Worm (Caenorhabditis elegans) whole organism, L2 larva: ENCODE data around the gene phdh-1.

Experiments used
- C34F6.9 ChIP-seq: fragments of 150-350 bp; optimal IDR thresholded peaks from 2 replicates; lab custom pipeline; 2014; ENCODE audit warnings: missing biosample characterization, missing genetic modification characterization
- F13H6.1 ChIP-seq: sonication (generic microtip); optimal IDR thresholded peaks from 2 replicates; lab custom pipeline; 2016; ENCODE audit warnings: missing genetic modification characterization, missing compliant biosample characterization
- ZK546.5 ChIP-seq: sonication (generic microtip); optimal IDR thresholded peaks from 2 replicates; lab custom pipeline; 2017; ENCODE audit warnings: missing biosample characterization, missing genetic modification characterization
- aly-2 ChIP-seq: fragments of 150-350 bp; optimal IDR thresholded peaks from 2 replicates; lab custom pipeline; 2014; ENCODE audit warnings: missing biosample characterization, missing genetic modification characterization
- blmp-1 ChIP-seq: sonication (generic microtip); optimal IDR thresholded peaks from 2 replicates; lab custom pipeline; 2017; ENCODE audit warnings: missing genetic modification characterization, mild to moderate bottlenecking, missing compliant biosample characterization, antibody characterized with exemption, moderate library complexity; ENCODE audit not compliant: insufficient read depth
- ceh-82 ChIP-seq: fragments of 150-350 bp; optimal IDR thresholded peaks from 2 replicates; lab custom pipeline; 2014; ENCODE audit warnings: missing biosample characterization, missing genetic modification characterization
- crh-2 ChIP-seq: sonication (generic microtip); optimal IDR thresholded peaks from 2 replicates; lab custom pipeline; 2017; ENCODE audit warnings: missing biosample characterization, missing genetic modification characterization
- dmd-4 ChIP-seq: sonication (generic microtip); optimal IDR thresholded peaks from 2 replicates; lab custom pipeline; 2017; ENCODE audit warnings: missing biosample characterization, missing genetic modification characterization
- egl-27 ChIP-seq: sonication (generic microtip); optimal IDR thresholded peaks from 3 replicates; lab custom pipeline; 2017; ENCODE audit warnings: missing biosample characterization, missing genetic modification reagents, missing genetic modification characterization
- elt-1 ChIP-seq: fragments of 150-350 bp; optimal IDR thresholded peaks from 2 replicates; lab custom pipeline; 2014; ENCODE audit warnings: missing biosample characterization, missing genetic modification characterization
- elt-3 ChIP-seq: sonication (generic microtip); optimal IDR thresholded peaks from 2 replicates; lab custom pipeline; 2017; ENCODE audit warnings: missing biosample characterization, missing genetic modification characterization
- fos-1 ChIP-seq: fragments of 150-350 bp; optimal IDR thresholded peaks from 2 replicates; lab custom pipeline; 2014; ENCODE audit warnings: missing biosample characterization, missing genetic modification characterization
- gmeb-1 ChIP-seq: fragments of 150-350 bp; optimal IDR thresholded peaks from 2 replicates; lab custom pipeline; 2014; ENCODE audit warnings: missing biosample characterization, missing genetic modification characterization
- lin-39 ChIP-seq: fragments of 150-350 bp; optimal IDR thresholded peaks from 2 replicates; lab custom pipeline; 2014; ENCODE audit warnings: missing biosample characterization, missing genetic modification reagents, missing genetic modification characterization
- lsy-2 ChIP-seq, 2 experiments: fragments of 150-350 bp in 1 of 2; sonication (generic microtip) in 1 of 2; optimal IDR thresholded peaks; 2 replicates each; lab custom pipeline; 2014 to 2017; ENCODE audit warnings: missing biosample characterization in 2 of 2, missing genetic modification characterization in 2 of 2
- mab-5 ChIP-seq: fragments of 150-350 bp; optimal IDR thresholded peaks from 2 replicates; lab custom pipeline; 2014; ENCODE audit warnings: missing biosample characterization, missing genetic modification characterization
- mbf-1 ChIP-seq: sonication (generic microtip); optimal IDR thresholded peaks from 2 replicates; lab custom pipeline; 2017; ENCODE audit warnings: missing biosample characterization, missing genetic modification characterization
- mdl-1 ChIP-seq, 2 experiments: fragments of 150-350 bp in 1 of 2; sonication (generic microtip) in 1 of 2; optimal IDR thresholded peaks; 2 replicates each; lab custom pipeline; 2017; ENCODE audit warnings: missing biosample characterization in 2 of 2, missing genetic modification characterization in 2 of 2
- nhr-129 ChIP-seq: fragments of 150-350 bp; optimal IDR thresholded peaks from 2 replicates; lab custom pipeline; 2014; ENCODE audit warnings: missing biosample characterization, missing genetic modification characterization
- nhr-21 ChIP-seq: fragments of 150-350 bp; optimal IDR thresholded peaks from 2 replicates; lab custom pipeline; 2014; ENCODE audit warnings: missing biosample characterization, missing genetic modification characterization
- nhr-237 ChIP-seq: fragments of 150-350 bp; optimal IDR thresholded peaks from 2 replicates; lab custom pipeline; 2014; ENCODE audit warnings: missing biosample characterization, missing genetic modification characterization
- nhr-25 ChIP-seq: fragments of 150-350 bp; sonication (generic microtip); optimal IDR thresholded peaks from 3 replicates; lab custom pipeline; 2014; ENCODE audit warnings: missing biosample characterization, missing genetic modification characterization
- nhr-6 ChIP-seq: fragments of 150-350 bp; optimal IDR thresholded peaks from 2 replicates; lab custom pipeline; 2014; ENCODE audit warnings: missing biosample characterization, missing genetic modification characterization
- peb-1 ChIP-seq: fragments of 150-350 bp; optimal IDR thresholded peaks from 2 replicates; lab custom pipeline; 2014; ENCODE audit warnings: missing biosample characterization, missing genetic modification characterization
- sem-4 ChIP-seq: fragments of 150-350 bp; optimal IDR thresholded peaks from 2 replicates; lab custom pipeline; 2014; ENCODE audit warnings: missing biosample characterization, missing genetic modification reagents, missing genetic modification characterization
- skn-1 ChIP-seq: sonication (generic microtip); optimal IDR thresholded peaks from 2 replicates; lab custom pipeline; 2017; ENCODE audit warnings: missing biosample characterization, missing genetic modification characterization
- sma-3 ChIP-seq: sonication (generic microtip); optimal IDR thresholded peaks from 2 replicates; lab custom pipeline; 2016; ENCODE audit warnings: missing genetic modification reagents, missing genetic modification characterization, missing compliant biosample characterization
- sma-9 ChIP-seq, 2 experiments: fragments of 150-350 bp in 1 of 2; sonication (generic microtip) in 1 of 2; optimal IDR thresholded peaks; 2 replicates each; lab custom pipeline; 2014 to 2016; ENCODE audit warnings: missing genetic modification characterization in 2 of 2, mild to moderate bottlenecking in 1 of 2, missing biosample characterization in 1 of 2, missing compliant biosample characterization in 1 of 2, missing genetic modification reagents in 1 of 2, moderate library complexity in 1 of 2
- snpc-4 ChIP-seq: fragments of 150-350 bp; optimal IDR thresholded peaks from 2 replicates; lab custom pipeline; 2014; ENCODE audit warnings: missing biosample characterization, missing genetic modification characterization
- unc-39 ChIP-seq: fragments of 150-350 bp; optimal IDR thresholded peaks from 2 replicates; lab custom pipeline; 2014; ENCODE audit warnings: missing biosample characterization, missing genetic modification characterization
- zag-1 ChIP-seq: fragments of 150-350 bp; optimal IDR thresholded peaks from 2 replicates; lab custom pipeline; 2014; ENCODE audit warnings: missing biosample characterization, missing genetic modification characterization
- ztf-4 ChIP-seq: fragments of 150-350 bp; optimal IDR thresholded peaks from 2 replicates; lab custom pipeline; 2014; ENCODE audit warnings: missing biosample characterization, missing genetic modification characterization

The phdh-1 gene

ce11 chrII:13637941-13638489 lies at the start of gene phdh-1:
TSS of gene phdh-1 (minus strand) at chrII:13638480.
- TF ChIP-seq crh-2 (tag; lab: Kevin White, UChicago) (no peak), blmp-1 (tag; lab: Kevin White, UChicago) (no peak), sma-9 (GFP tag; optimal IDR thresholded peaks at IDR 0.05; lab: Kevin White, UChicago) (peak; percentile 51), sma-9 (tag; optimal IDR thresholded peaks at IDR 0.05; lab: Kevin White, UChicago) (no peak), snpc-4 (no peak)

DNA sequence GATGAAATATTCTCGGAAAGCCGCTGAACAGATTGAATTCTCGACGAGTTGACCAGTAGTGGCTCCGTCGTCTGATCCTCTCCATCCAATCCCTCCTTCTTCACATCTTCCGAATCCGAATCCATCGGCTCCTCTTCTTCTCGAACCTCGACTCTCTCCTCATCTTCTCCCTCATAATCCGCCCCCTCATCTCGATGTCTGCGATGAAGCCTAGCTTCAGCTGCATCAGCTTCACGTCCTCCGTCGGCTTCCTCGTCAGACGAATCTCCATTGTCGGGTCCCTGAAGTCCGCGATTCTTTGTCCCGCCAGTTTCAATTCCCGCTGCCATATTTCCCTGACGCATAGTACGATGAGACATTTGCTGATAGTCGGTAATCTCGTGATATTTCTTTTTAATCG lies 47.3 kb upstream of the phdh-1 start:
- TF ChIP-seq mbf-1 (tag; lab: Kevin White, UChicago) (no peak), mab-5 (tag; lab: Kevin White, UChicago) (no peak), elt-1 (tag; lab: Kevin White, UChicago) (no peak), aly-2 (tag; lab: Kevin White, UChicago) (no peak), unc-39 (tag; lab: Kevin White, UChicago) (no peak), nhr-129 (tag; lab: Kevin White, UChicago) (no peak), fos-1 (tag; lab: Kevin White, UChicago) (no peak), skn-1 (tag; lab: Kevin White, UChicago) (no peak), egl-27 (tag; lab: Kevin White, UChicago) (no peak), snpc-4 (no peak), dmd-4 (tag; lab: Kevin White, UChicago) (no peak), nhr-25 (tag; lab: Kevin White, UChicago) (no peak), blmp-1 (tag; lab: Kevin White, UChicago) (no peak), F13H6.1 (no peak), ztf-4 (tag; lab: Kevin White, UChicago) (no peak), lsy-2 (tag; optimal IDR thresholded peaks at IDR 0.05; lab: Kevin White, UChicago) (no peak), nhr-21 (no peak), lin-39 (no peak), elt-3 (tag; lab: Kevin White, UChicago) (no peak), peb-1 (tag; lab: Kevin White, UChicago) (no peak)

ce11 chrII:13681063-13681462 lies 42.8 kb upstream of the phdh-1 start:
- TF ChIP-seq zag-1 (tag; lab: Kevin White, UChicago), result no peak
- TF ChIP-seq sma-9 (GFP tag; optimal IDR thresholded peaks at IDR 0.05; lab: Kevin White, UChicago), result no peak
- no peak for TF ChIP-seq sma-9 (tag; optimal IDR thresholded peaks at IDR 0.05; lab: Kevin White, UChicago)
- no peak for TF ChIP-seq C34F6.9 (tag; lab: Kevin White, UChicago)
- peak; percentile 36 for TF ChIP-seq crh-2 (tag; lab: Kevin White, UChicago)
- TF ChIP-seq lin-39, result no peak
- TF ChIP-seq blmp-1 (tag; lab: Kevin White, UChicago), result peak; percentile 87
- no peak for TF ChIP-seq F13H6.1
- peak; percentile 87 for TF ChIP-seq nhr-25 (tag; lab: Kevin White, UChicago)
- no peak for TF ChIP-seq peb-1 (tag; lab: Kevin White, UChicago)
- TF ChIP-seq ZK546.5 (tag; lab: Kevin White, UChicago), result no peak
- peak; percentile 29 for TF ChIP-seq sem-4
- peak; percentile 13 for TF ChIP-seq egl-27 (tag; lab: Kevin White, UChicago)
- no peak for TF ChIP-seq skn-1 (tag; lab: Kevin White, UChicago)
- no peak for TF ChIP-seq mab-5 (tag; lab: Kevin White, UChicago)
- TF ChIP-seq nhr-129 (tag; lab: Kevin White, UChicago), result peak; percentile 3
- peak in 1 of 2 experiments; percentile 70 for TF ChIP-seq mdl-1 (tag; optimal IDR thresholded peaks at IDR 0.05; lab: Kevin White, UChicago)
- peak; percentile 93 for TF ChIP-seq nhr-21
- peak; percentile 42 for TF ChIP-seq fos-1 (tag; lab: Kevin White, UChicago)
- no peak for TF ChIP-seq nhr-6 (tag; lab: Kevin White, UChicago)
- TF ChIP-seq gmeb-1, result peak; percentile 30
- TF ChIP-seq mbf-1 (tag; lab: Kevin White, UChicago), result no peak
- peak in 1 of 2 experiments; percentile 2 for TF ChIP-seq lsy-2 (tag; optimal IDR thresholded peaks at IDR 0.05; lab: Kevin White, UChicago)
- no peak for TF ChIP-seq snpc-4
- TF ChIP-seq ceh-82, result no peak
- TF ChIP-seq nhr-237 (tag; lab: Kevin White, UChicago), result no peak
- no peak for TF ChIP-seq aly-2 (tag; lab: Kevin White, UChicago)
- TF ChIP-seq sma-3 (GFP tag; lab: Kevin White, UChicago), result peak; percentile 79

DNA sequence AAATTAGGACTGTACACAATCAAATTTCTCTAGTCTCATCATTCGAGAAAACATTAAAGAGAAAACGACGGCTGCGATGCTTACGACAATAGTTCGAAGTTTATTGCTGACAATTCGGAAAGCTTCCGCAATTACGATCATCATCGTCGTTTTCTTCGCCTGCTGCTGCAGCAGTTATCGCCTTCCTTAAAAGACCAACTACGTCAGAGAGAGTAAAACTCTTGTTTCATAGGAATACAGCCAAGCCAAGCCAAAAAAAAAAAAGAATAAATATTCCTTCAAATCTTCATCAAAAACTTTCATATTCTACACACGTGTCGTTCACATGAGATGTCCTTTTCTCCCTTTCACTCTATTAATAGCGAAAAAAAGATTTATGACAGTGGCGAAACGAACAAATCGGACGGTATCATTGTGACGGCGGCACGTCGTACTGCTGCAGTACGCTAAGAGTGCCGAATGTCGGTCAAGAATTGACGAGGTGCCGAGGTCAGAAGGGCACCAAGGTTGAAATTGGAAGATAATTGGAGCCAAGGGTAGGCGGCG lies 41.6 kb upstream of the phdh-1 start:
- TF ChIP-seq egl-27 (tag; lab: Kevin White, UChicago) (peak; percentile 1), mdl-1 (tag; optimal IDR thresholded peaks at IDR 0.05; lab: Kevin White, UChicago) (peak in 1 of 2 experiments; percentile 18), fos-1 (tag; lab: Kevin White, UChicago) (peak; percentile 28), nhr-25 (tag; lab: Kevin White, UChicago) (peak; percentile 46), blmp-1 (tag; lab: Kevin White, UChicago) (peak; percentile 95), sma-9 (GFP tag; optimal IDR thresholded peaks at IDR 0.05; lab: Kevin White, UChicago) (peak; percentile 91), sma-9 (tag; optimal IDR thresholded peaks at IDR 0.05; lab: Kevin White, UChicago) (no peak), skn-1 (tag; lab: Kevin White, UChicago) (no peak), elt-3 (tag; lab: Kevin White, UChicago) (no peak), sma-3 (GFP tag; lab: Kevin White, UChicago) (peak; percentile 62), F13H6.1 (no peak), nhr-21 (peak; percentile 81)
